Fruit fly (Drosophila melanogaster): ENCODE data around the gene CG8087.
A peak's percentile ranks its signal among the peaks of the same experiment; 100 is the strongest.

CG8087 gene

dm6 chr3R:14608892-14609692 lies 44.5 kb upstream of the CG8087 start, which contains the start of gene CG14853 (continued):
- TF ChIP-seq Oaz (GFP tag; IDR thresholded peaks at IDR 0.05) (peak; percentile 45; the same call in 1 of the 2 replicates), CG2202 (tag; optimal IDR thresholded peaks at IDR 0.05) (peak; percentile 12), nom (GFP tag; optimal IDR thresholded peaks at IDR 0.05) (no peak), CG8290 (GFP tag; optimal IDR thresholded peaks at IDR 0.05) (peak; percentile 15), CG8290 (tag; optimal IDR thresholded peaks at IDR 0.05) (peak; percentile 50 to 82), Ada2b (GFP tag; IDR thresholded peaks at IDR 0.05) (peak; percentile 53; the same call in 1 of the 2 replicates), Xrp1 (GFP tag; IDR thresholded peaks at IDR 0.05) (peak; percentile 84), CG10959 (GFP tag; IDR thresholded peaks at IDR 0.05) (no peak), maf-S (GFP tag; optimal IDR thresholded peaks at IDR 0.05) (no peak), p53 (GFP tag; optimal IDR thresholded peaks at IDR 0.05) (no peak), Hr3 (GFP tag; optimal IDR thresholded peaks at IDR 0.05) (peak; percentile 85), Usf (GFP tag; optimal IDR thresholded peaks at IDR 0.05) (peak; percentile 13), ind (GFP tag; optimal IDR thresholded peaks at IDR 0.05) (peak; percentile 62), trem (tag; optimal IDR thresholded peaks at IDR 0.05) (peak; percentile 18), Awh (GFP tag; IDR thresholded peaks at IDR 0.05) (peak; percentile 59), hb (GFP tag; IDR thresholded peaks at IDR 0.05; ENCODE audit: partially characterized antibody) (no peak), odd (GFP tag; optimal IDR thresholded peaks at IDR 0.05) (peak; percentile 79), cad (GFP tag; optimal IDR thresholded peaks at IDR 0.05) (no peak), pnt (GFP tag; optimal IDR thresholded peaks at IDR 0.05) (no peak), CG6175 (GFP tag; IDR thresholded peaks at IDR 0.05) (no peak), Doc3 (GFP tag; IDR thresholded peaks at IDR 0.05; ENCODE audit: partially characterized antibody) (no peak), Neu2 (GFP tag; optimal IDR thresholded peaks at IDR 0.05; ENCODE audit: borderline replicate concordance) (no peak), CG15514 (GFP tag; optimal IDR thresholded peaks at IDR 0.05) (peak; percentile 64), BEAF-32 (GFP tag; optimal IDR thresholded peaks at IDR 0.05) (no peak), Fer2 (tag; optimal IDR thresholded peaks at IDR 0.05) (peak; percentile 25), gcm (GFP tag; optimal IDR thresholded peaks at IDR 0.05) (peak; percentile 71), twi (tag; optimal IDR thresholded peaks at IDR 0.05) (peak; percentile 54), CG17328 (GFP tag; IDR thresholded peaks at IDR 0.05) (peak; percentile 82), croc (GFP tag; conservative IDR thresholded peaks at IDR 0.05) (peak; percentile 66), Max (GFP tag; optimal IDR thresholded peaks at IDR 0.05) (peak; percentile 1), fd3F (GFP tag; optimal IDR thresholded peaks at IDR 0.05) (peak; percentile 81), pb (GFP tag; optimal IDR thresholded peaks at IDR 0.05) (peak; percentile 40), cg (GFP tag; optimal IDR thresholded peaks at IDR 0.05) (peak; percentile 52), CkIIα-i1 (GFP tag; IDR thresholded peaks at IDR 0.05) (no peak), Oli (tag; optimal IDR thresholded peaks at IDR 0.05) (peak; percentile 90), pros (GFP tag; optimal IDR thresholded peaks at IDR 0.05) (no peak), caup (GFP tag; optimal IDR thresholded peaks at IDR 0.05; ENCODE audit: severe bottlenecking) (peak; percentile 81), dmrt99B (tag; optimal IDR thresholded peaks at IDR 0.05) (peak; percentile 90), CoRest (tag; optimal IDR thresholded peaks at IDR 0.05) (peak; percentile 94), CG2875 (GFP tag; optimal IDR thresholded peaks at IDR 0.05) (peak; percentile 57), Nf-YB (GFP tag; optimal IDR thresholded peaks at IDR 0.05) (peak; percentile 73), ato (GFP tag; IDR thresholded peaks at IDR 0.05; ENCODE audit: partially characterized antibody) (no peak), crc (GFP tag; optimal IDR thresholded peaks at IDR 0.05) (no peak), hkb (optimal IDR thresholded peaks at IDR 0.05) (no peak), hkb (GFP tag; IDR thresholded peaks at IDR 0.05) (peak; percentile 79), CG17568 (GFP tag; optimal IDR thresholded peaks at IDR 0.05) (peak; percentile 63), CG9727 (GFP tag; optimal IDR thresholded peaks at IDR 0.05) (peak; percentile 28), sqz (GFP tag; optimal IDR thresholded peaks at IDR 0.05) (peak; percentile 50), CG7987 (GFP tag; optimal IDR thresholded peaks at IDR 0.05) (peak; percentile 87)

Measured in whole organism, embryonic.